Worm (Caenorhabditis elegans) whole organism, L2 larva: ENCODE measurements around the gene C13F10.6.

Experiments used
- R02D3.7 ChIP-seq: fragments of 150-350 bp; optimal IDR thresholded peaks from 2 replicates; lab custom pipeline; 2014; ENCODE audit warnings: missing biosample characterization, missing genetic modification characterization
- ZK546.5 ChIP-seq: sonication (generic microtip); optimal IDR thresholded peaks from 2 replicates; lab custom pipeline; 2017; ENCODE audit warnings: missing biosample characterization, missing genetic modification characterization
- ama-1 ChIP-seq: fragments of 150-350 bp; optimal IDR thresholded peaks from 2 replicates; lab custom pipeline; 2018; ENCODE audit warnings: inconsistent platforms
- blmp-1 ChIP-seq: sonication (generic microtip); optimal IDR thresholded peaks from 2 replicates; lab custom pipeline; 2017; ENCODE audit warnings: missing genetic modification characterization, mild to moderate bottlenecking, missing compliant biosample characterization, antibody characterized with exemption, moderate library complexity; ENCODE audit not compliant: insufficient read depth
- ceh-82 ChIP-seq: fragments of 150-350 bp; optimal IDR thresholded peaks from 2 replicates; lab custom pipeline; 2014; ENCODE audit warnings: missing biosample characterization, missing genetic modification characterization
- lin-39 ChIP-seq: fragments of 150-350 bp; optimal IDR thresholded peaks from 2 replicates; lab custom pipeline; 2014; ENCODE audit warnings: missing biosample characterization, missing genetic modification reagents, missing genetic modification characterization
- mab-5 ChIP-seq: fragments of 150-350 bp; optimal IDR thresholded peaks from 2 replicates; lab custom pipeline; 2014; ENCODE audit warnings: missing biosample characterization, missing genetic modification characterization
- nhr-237 ChIP-seq: fragments of 150-350 bp; optimal IDR thresholded peaks from 2 replicates; lab custom pipeline; 2014; ENCODE audit warnings: missing biosample characterization, missing genetic modification characterization
- skn-1 ChIP-seq: sonication (generic microtip); optimal IDR thresholded peaks from 2 replicates; lab custom pipeline; 2017; ENCODE audit warnings: missing biosample characterization, missing genetic modification characterization
- sma-9 ChIP-seq, 2 experiments: fragments of 150-350 bp in 1 of 2; sonication (generic microtip) in 1 of 2; optimal IDR thresholded peaks; 2 replicates each; lab custom pipeline; 2014 to 2016; ENCODE audit warnings: missing genetic modification characterization in 2 of 2, mild to moderate bottlenecking in 1 of 2, missing biosample characterization in 1 of 2, missing compliant biosample characterization in 1 of 2, missing genetic modification reagents in 1 of 2, moderate library complexity in 1 of 2
- snpc-4 ChIP-seq: fragments of 150-350 bp; optimal IDR thresholded peaks from 2 replicates; lab custom pipeline; 2014; ENCODE audit warnings: missing biosample characterization, missing genetic modification characterization

ce11 chrV:7199932-7200331 lies 20.9 kb downstream of the C13F10.6 start, which contains the start of gene F09G2.1:
- TF ChIP-seq R02D3.7 (tag; lab: Kevin White, UChicago) (no peak), lin-39 (tag; lab: Kevin White, UChicago) (no peak), ama-1 (lab: Kevin White, UChicago) (no peak), ZK546.5 (tag; lab: Kevin White, UChicago) (no peak), mab-5 (tag; lab: Kevin White, UChicago) (no peak), skn-1 (tag; lab: Kevin White, UChicago) (no peak), blmp-1 (tag; lab: Kevin White, UChicago) (no peak), sma-9 (GFP tag; optimal IDR thresholded peaks at IDR 0.05; lab: Kevin White, UChicago) (no peak), sma-9 (tag; optimal IDR thresholded peaks at IDR 0.05; lab: Kevin White, UChicago) (no peak), ceh-82 (tag; lab: Kevin White, UChicago) (no peak), snpc-4 (tag; lab: Kevin White, UChicago) (no peak), nhr-237 (tag; lab: Kevin White, UChicago) (no peak)
